Fruit fly (Drosophila melanogaster) whole organism, wandering third instar larva: Measurements from ENCODE around the gene Cby.

Source experiments
- Jra ChIP-seq: sonication (Bioruptor generic); optimal IDR thresholded peaks from 2 replicates; lab custom pipeline; 2016; ENCODE audit warnings: missing biosample characterization, missing genetic modification characterization
- Mio ChIP-seq: sonication (Bioruptor generic); optimal IDR thresholded peaks from 2 replicates; lab custom pipeline; 2016; ENCODE audit warnings: missing biosample characterization, missing genetic modification characterization
- OdsH ChIP-seq: fragments of 200-800 bp; sonication (Bioruptor generic); optimal IDR thresholded peaks from 2 replicates; lab custom pipeline; 2016; ENCODE audit warnings: missing biosample characterization, mild to moderate bottlenecking, missing genetic modification characterization
- Rel ChIP-seq, 2 experiments: fragments of 200-800 bp; sonication (Bioruptor generic) in 1 of 2; optimal IDR thresholded peaks; 2 replicates in 1 of 2; 3 replicates in 1 of 2; lab custom pipeline; 2016 to 2019; ENCODE audit warnings: mild to moderate bottlenecking in 2 of 2, missing biosample characterization in 2 of 2, missing genetic modification characterization in 2 of 2, moderate library complexity in 1 of 2
- Sp1 ChIP-seq: fragments of 200-800 bp; sonication (Bioruptor generic); optimal IDR thresholded peaks from 3 replicates; lab custom pipeline; 2019; ENCODE audit warnings: missing biosample characterization, mild to moderate bottlenecking, missing genetic modification characterization, moderate library complexity
- fru ChIP-seq: fragments of 200-800 bp; sonication (Bioruptor generic); optimal IDR thresholded peaks from 3 replicates; lab custom pipeline; 2016; ENCODE audit warnings: missing biosample characterization, mild to moderate bottlenecking, missing genetic modification characterization
- lola ChIP-seq: fragments of >200 bp; optimal IDR thresholded peaks from 2 replicates; lab custom pipeline; 2017; ENCODE audit warnings: missing biosample characterization, missing genetic modification characterization
- pan ChIP-seq: fragments of >200 bp; optimal IDR thresholded peaks from 2 replicates; lab custom pipeline; 2017
- psq ChIP-seq: fragments of 200-800 bp; sonication (Bioruptor generic); optimal IDR thresholded peaks from 3 replicates; lab custom pipeline; 2017; ENCODE audit warnings: missing biosample characterization, mild to moderate bottlenecking, missing genetic modification characterization, moderate library complexity
- sv ChIP-seq: fragments of 200-800 bp; sonication (Bioruptor generic); optimal IDR thresholded peaks from 3 replicates; lab custom pipeline; 2016; ENCODE audit warnings: missing biosample characterization, missing genetic modification characterization

DNA sequence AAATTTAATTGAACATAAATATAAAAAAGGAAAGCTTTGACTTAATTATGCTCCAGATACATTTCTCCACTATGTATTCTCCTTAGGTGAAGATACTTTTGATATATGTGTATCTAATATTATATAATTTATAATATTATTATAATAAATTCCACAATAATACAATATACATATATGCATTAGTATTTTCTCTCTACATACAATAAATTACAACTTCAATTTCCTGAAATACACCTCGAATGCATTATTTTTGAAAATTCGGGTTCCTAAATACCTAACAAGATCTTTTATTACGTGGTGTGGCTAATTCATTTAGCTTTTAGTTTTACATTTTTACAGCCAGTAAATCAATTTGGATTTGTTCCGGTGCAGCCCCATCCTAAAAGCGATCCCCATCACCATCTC lies 37.5 kb upstream of the Cby start:
- TF ChIP-seq sv (no peak), lola (GFP tag; lab: Kevin White, UChicago) (no peak), Jra (GFP tag; lab: Kevin White, UChicago) (no peak), OdsH (GFP tag; lab: Kevin White, UChicago) (no peak), fru (GFP tag; lab: Kevin White, UChicago) (no peak), Mio (GFP tag; lab: Kevin White, UChicago) (no peak), Rel (GFP tag; optimal IDR thresholded peaks at IDR 0.05; lab: Kevin White, UChicago) (no peak), Rel (tag; optimal IDR thresholded peaks at IDR 0.05; lab: Kevin White, UChicago) (no peak), psq (GFP tag; lab: Kevin White, UChicago) (no peak), Sp1 (no peak), pan (lab: Kevin White, UChicago) (no peak)
